Worm (Caenorhabditis elegans) whole organism, dauer: ENCODE results near the gene B0281.1.

Experiments
- unc-62 ChIP-seq: sonication (generic microtip); optimal IDR thresholded peaks from 2 replicates; lab custom pipeline; 2017; ENCODE audit warnings: missing biosample characterization, missing genetic modification reagents, missing genetic modification characterization

The B0281.1 gene

DNA sequence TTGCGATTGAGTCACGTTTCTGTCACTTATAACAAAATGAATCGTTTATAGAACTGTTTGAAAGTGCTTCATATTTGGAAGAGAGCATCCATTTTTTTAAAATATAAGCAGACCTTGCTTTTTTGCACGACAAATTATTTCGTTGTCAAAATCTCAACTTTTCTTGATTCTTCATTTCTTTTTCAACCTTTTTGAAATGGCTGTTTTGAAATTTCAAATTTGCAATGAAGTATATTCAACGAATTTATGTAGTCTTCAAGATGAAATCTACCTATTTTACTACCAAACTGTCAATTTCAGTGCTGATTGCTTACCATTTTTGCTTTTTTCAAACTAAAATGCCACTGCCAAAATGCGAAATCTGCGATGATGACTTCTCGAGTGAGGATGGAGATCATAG, 6.1 kb upstream of the B0281.1 start, which contains the start of gene B0281.3:
Gene B0281.3 (plus strand): TSS at position 301 of the 400 bp plus-strand sequence.
- TF ChIP-seq unc-62 (GFP tag; lab: Kevin White, UChicago): no peak

DNA sequence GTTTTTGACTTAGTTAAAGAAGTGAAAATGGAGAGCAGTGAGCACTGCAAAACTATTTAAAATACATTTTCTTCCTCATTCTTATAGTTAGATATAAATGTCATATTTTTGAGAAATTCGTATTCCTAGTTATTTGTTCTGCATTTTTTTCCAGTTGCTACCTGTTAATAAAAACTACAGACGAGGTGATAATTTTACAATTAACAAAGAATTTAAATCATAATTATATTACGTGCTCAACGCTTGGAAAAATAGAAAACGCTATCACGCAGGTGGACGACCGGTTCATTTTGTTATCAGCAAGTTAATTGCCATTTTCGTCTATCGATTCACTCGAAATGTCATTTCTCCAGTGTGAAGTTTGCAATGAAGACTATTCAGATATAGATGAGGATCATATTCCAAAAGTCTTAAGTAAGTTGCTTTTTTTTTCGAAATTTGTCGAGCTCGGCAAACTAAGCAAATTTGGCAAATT, 5.1 kb downstream of the B0281.1 start, which contains the start of the genes ZK1240.5 and ZK1240.9:
Gene ZK1240.5 (minus strand): TSS at position 51 of the 475 bp plus-strand sequence.
Gene ZK1240.9 (plus strand): TSS at position 307 of the 475 bp plus-strand sequence.
- no peak for TF ChIP-seq unc-62 (GFP tag; lab: Kevin White, UChicago)

DNA sequence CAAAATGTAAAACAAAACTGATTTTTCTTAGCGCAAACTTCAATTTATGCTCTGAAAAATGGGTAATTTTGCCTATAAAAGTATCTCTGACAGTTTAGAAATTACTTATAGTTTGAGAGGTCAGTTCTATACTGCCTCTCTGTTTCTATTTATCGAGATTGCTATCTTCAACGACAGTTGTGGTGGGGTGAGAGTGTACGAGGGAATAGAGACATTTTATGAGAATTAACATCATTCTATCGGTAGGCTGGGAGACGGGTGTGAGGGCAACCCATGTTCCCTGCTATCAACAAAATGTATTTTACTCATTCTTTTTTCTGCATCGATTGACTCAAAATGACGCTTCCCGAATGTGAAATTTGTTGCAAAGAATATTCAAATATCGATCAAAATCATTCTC, 7.2 kb downstream of the B0281.1 start, which contains the start of gene ZK1240.3:
Gene ZK1240.3 (plus strand): TSS at position 238 of the 400 bp plus-strand sequence.
- TF ChIP-seq unc-62 (GFP tag; lab: Kevin White, UChicago): no peak

DNA sequence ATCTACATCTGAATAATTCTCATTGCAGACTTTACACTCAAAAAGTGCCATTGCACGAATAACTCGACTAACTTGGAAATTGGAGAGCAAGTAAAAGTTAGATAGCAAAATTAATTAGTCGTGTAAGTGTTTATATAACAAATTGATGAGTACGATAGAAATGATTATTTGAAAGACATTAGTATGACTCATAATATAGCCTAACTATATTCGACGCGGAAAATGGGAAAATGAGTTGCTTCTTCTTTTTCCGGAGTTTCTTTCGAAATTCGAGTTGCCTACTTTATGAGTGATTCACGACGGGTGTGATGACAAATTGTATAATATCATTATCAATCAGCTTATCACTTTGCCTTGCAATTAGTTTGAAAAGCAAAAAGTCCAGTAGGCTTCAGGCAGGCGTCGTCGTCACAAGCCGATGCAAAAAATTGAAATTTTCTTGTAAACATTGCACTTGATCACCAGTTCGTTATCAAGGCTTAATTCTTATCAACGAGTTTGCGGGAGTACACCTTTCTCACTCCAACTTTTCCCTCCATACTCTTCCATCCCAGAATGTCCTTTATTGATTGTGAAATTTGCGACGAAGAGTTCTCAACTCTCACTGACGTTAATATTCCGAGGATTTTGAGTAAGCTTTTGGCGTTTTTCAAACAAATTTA, 10.1 kb downstream of the B0281.1 start, which contains the start of the genes ZK1240.6 and ZK1240.2:
Gene ZK1240.6 (minus strand): TSS at position 51 of the 662 bp plus-strand sequence.
Gene ZK1240.2 (plus strand): TSS at position 520 of the 662 bp plus-strand sequence.
- TF ChIP-seq unc-62 (GFP tag; lab: Kevin White, UChicago): no peak

DNA sequence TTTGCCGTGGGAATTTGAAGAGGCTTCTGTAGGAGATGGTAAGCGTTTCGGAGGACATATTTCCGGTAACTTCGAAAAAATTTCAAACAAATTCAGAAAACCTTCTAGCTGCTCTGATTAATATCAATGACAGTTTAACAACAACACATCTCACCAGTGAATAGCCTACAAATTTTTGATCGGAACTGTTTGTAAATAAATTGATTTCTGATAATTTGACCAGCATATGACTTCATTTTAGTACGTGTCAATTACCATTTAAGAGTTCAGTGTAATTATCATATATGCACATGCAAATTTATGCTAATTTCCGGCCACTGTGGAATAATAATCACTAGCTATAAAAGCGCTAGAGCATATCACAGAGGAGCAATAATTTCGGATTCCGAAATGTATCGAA, 12.1 kb downstream of the B0281.1 start, which contains the start of gene ZK1240.11:
Gene ZK1240.11 (plus strand): TSS at position 301 of the 400 bp plus-strand sequence.
- no peak for TF ChIP-seq unc-62 (GFP tag; lab: Kevin White, UChicago)

DNA sequence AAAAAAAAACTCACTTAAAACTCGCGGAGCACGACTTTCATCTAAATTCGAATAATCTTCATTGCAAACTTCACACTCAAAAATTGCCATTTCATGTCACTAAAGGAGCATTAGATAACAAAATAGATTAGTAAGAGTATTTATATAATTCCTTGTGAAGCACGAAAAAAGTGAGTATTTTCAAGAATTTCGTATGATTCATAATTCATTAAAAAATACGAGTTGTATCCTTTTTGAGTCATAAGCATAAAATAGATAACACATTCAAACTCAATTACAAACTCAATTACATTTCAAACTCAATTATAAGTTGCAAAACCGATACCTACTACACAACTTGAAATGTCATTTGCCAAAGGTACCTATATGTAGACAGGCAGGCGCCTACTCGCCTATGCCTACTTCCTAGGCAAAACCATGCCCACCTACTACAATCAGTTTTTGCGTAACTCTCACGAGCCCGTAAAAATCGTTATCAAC, 16.1 kb downstream of the B0281.1 start, which contains the start of the genes ZK1240.8 and ZK1240.1:
Gene ZK1240.8 (minus strand): TSS at position 101 of the 480 bp plus-strand sequence.
Gene ZK1240.1 (plus strand): TSS at position 430 of the 480 bp plus-strand sequence.
- TF ChIP-seq unc-62 (GFP tag; lab: Kevin White, UChicago): no peak

DNA sequence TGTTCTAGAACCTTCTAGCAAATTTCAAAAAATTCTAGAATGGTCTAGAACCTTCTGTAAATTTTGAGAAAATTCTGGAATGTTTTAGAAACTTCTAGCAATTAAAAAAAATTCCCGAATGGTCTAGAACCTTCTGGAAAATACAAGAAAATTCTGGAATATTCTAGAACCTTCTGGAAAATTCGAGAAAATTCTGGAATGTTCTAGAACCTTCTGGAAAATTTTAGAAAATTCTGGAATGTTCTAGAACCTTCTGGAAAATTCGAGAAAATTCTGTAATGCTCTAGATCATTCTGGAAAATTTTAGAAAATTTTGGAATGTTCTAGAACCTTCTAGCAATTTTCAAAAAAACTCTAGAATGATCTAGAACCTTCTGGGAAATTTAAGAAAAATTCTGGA, 17.6 kb downstream of the B0281.1 start:
- no peak for TF ChIP-seq unc-62 (GFP tag; lab: Kevin White, UChicago)

DNA sequence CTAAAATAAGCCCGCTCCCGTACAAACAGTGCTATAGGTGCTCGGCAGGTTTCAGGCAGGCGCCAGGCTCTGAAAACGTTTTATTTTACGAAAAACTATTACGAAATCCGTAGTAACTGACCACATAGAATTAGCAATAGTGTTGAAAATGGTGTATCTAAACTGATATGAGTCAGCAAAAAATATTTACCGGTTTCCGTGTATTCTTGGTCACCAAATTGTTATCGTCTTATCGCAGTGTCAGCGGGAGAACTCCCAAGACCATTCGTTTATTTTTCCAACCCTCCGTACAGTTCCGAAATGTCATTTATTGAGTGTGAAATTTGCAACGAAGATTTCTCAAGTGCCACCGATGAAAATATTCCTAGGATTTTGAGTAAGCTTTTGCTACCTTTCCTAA, 19.4 kb downstream of the B0281.1 start, which contains the start of gene F43C11.8:
Gene F43C11.8 (plus strand): TSS at position 301 of the 400 bp plus-strand sequence.
- TF ChIP-seq unc-62 (GFP tag; lab: Kevin White, UChicago): no peak

DNA sequence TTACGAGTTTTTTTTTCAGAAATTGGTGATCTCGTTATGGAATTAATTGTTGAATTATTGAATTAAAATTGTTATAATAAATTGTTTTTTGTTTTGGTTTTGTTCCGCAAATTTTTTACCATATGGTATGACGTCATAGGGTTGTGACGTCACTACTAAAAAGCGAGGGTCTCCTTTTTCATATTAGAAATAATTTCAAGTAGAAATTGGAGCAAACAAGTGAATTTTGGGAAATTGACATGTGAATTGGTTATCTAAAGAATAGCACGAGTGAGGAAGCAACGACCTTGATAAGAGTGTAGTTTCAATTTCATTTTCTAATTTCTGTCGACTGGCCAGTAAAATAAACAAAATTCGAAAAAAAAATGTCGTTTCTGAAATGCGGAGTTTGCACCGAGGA, 22.7 kb downstream of the B0281.1 start, which contains the start of gene F43C11.7:
Gene F43C11.7 (plus strand): TSS at position 326 of the 400 bp plus-strand sequence.
- no peak for TF ChIP-seq unc-62 (GFP tag; lab: Kevin White, UChicago)

DNA sequence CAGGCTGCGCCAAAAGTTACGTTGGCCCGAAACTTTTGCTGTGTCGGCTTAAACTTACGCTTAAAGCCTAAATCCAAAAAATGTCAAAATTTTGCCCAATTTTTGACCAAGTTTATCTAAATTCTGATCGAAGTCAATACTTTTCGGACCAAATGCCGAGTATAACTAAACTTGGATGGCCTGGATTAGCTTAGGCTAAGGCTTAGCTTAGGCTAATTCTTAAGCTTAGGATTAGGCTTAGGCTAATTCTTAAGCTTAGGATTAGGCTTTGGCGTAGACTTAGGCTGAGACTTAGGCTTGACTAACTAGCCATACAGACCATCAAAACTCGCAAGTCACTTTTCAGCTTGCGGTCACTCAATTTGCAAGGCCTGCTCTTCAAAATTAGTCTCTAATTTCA, 23.3 kb downstream of the B0281.1 start:
- TF ChIP-seq unc-62 (GFP tag; lab: Kevin White, UChicago): no peak

DNA sequence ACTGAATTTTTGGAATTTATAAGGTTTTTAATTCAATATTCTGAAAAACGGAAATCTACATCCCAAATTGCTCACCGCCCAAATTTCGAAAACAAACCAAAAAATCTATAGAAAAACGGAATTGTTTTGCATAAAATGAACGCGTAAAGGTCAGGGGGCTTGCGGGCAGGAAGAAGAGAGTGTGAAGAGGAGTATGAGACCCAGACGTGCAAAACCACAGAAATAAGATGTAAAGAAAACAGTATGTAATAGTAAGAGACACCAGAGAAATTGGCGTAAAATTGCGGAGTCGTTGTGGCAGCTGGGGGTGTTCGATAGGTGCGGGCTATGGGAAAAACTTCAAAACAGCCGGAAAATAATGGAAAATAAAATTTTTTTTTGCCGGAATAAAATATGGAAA, 28.1 kb downstream of the B0281.1 start:
- no peak for TF ChIP-seq unc-62 (GFP tag; lab: Kevin White, UChicago)

DNA sequence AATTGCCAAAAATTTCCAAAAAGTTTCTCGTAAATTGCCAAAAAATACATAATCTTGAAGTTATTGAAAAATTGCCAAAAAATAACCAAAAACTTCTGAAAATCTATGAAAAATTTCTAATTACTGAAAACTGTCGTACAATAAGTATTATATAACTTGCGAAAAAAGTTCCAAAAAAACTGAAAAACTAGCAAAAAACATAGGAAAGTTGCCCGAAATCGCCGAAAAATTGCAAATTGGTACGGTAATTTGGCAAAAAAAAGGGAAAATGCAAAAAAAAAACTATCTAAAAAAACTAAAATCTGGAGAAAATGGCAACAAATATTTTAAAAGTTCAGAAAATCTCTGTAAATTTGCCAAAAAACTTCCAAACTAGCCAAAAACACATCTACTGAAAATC, 28.6 kb downstream of the B0281.1 start, which contains the start of gene enri-1:
Gene enri-1 (minus strand): TSS at position 101 of the 400 bp plus-strand sequence.
- no peak for TF ChIP-seq unc-62 (GFP tag; lab: Kevin White, UChicago)

DNA sequence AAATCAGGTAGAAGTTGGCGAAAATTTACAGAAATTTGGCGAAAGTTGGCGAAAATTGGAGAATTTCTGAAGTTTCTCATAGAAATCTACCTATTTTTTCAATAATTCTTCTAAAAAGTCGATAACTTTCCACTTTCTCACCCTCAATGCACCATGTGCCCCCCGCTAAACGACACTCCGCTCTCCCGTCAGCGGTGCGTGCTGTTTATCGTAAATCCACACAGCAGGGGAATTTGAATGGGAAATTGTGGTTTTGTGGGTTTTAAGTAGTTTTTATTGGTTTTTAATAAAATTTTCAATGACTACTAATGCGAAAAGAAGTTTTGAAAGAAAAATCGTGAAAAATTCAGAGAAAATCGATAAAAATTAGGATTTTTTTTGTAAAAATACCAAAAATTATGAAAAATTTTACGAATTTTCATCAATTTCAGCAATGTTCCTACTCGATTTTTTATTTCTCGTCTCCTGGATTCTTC, 29.2 kb downstream of the B0281.1 start, which contains the start of gene F43C11.6:
Gene F43C11.6 (plus strand): TSS at position 426 of the 476 bp plus-strand sequence.
- TF ChIP-seq unc-62 (GFP tag; lab: Kevin White, UChicago): no peak

DNA sequence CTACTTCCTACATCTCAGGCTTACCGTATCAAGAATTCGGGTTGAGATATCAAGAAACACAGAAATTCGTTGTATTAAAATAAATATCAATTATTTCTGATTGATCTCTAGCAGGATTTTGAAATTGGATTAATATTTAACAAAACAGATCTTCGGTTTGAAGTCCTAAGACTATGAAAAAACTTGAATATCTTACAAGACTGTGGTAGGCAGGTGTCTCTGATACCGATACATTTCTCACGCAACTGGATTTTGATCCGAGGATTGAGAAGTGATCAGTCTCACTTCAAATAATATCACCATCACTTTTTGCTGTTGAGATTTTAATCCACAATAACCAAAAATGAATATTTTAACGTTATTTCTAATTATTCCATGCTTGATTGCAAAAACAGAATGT, 33.8 kb downstream of the B0281.1 start, which contains the start of gene F43C11.4:
Gene F43C11.4 (plus strand): TSS at position 301 of the 400 bp plus-strand sequence.
- no peak for TF ChIP-seq unc-62 (GFP tag; lab: Kevin White, UChicago)

DNA sequence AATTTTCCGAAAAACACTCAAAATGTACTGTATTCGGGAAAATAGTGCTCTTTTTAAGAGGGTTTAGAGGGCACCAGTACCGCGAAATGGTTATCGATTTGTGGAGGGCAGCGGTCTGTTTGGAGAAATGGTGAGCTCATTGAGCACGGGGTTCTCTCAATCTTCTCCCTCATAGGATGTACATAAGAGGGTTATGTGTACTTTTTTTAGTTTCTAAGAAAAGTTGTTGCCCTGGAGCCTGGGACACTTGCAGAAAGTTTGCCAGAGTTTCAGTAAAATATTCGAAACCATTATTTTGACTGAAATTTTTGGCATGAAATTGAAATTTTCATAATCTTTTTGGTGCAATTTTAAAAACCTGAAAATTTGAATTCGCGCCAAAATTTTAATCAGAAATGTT, 39.7 kb downstream of the B0281.1 start, which contains the start of gene F43C11.10:
Gene F43C11.10 (minus strand): TSS at position 101 of the 400 bp plus-strand sequence.
- no peak for TF ChIP-seq unc-62 (GFP tag; lab: Kevin White, UChicago)
